Fruit fly (Drosophila melanogaster) Kc167 (cell line): ENCODE data around the gene CG43218.

Experiments used
- Myc ChIP-seq: fragments of >200 bp; optimal IDR thresholded peaks from 2 replicates; lab custom pipeline; 2017; ENCODE audit warnings: missing external identifiers
- Sin3A ChIP-seq: fragments of >200 bp; optimal IDR thresholded peaks from 2 replicates; lab custom pipeline; 2018; ENCODE audit warnings: missing external identifiers
- insv ChIP-seq: fragments of >200 bp; optimal IDR thresholded peaks from 3 replicates; lab custom pipeline; 2018; ENCODE audit warnings: missing external identifiers
- psq ChIP-seq: fragments of >200 bp; optimal IDR thresholded peaks from 2 replicates; lab custom pipeline; 2017; ENCODE audit warnings: missing external identifiers
- ttk ChIP-seq: sonication (Bioruptor generic); optimal IDR thresholded peaks from 2 replicates; lab custom pipeline; 2017; ENCODE audit warnings: missing external identifiers

- TF ChIP-seq insv: no peak
- no peak for TF ChIP-seq psq
- TF ChIP-seq Sin3A (lab: Kevin White, UChicago): no peak
- no peak for TF ChIP-seq ttk (lab: Kevin White, UChicago)
- no peak for TF ChIP-seq Myc (lab: Kevin White, UChicago)
These were observed 37.7 kb upstream of the CG43218 start, which contains the start of gene CG43219 for dm6 chr3L:21220100-21220499.
